Fruit fly (Drosophila melanogaster) whole organism, pupa: Measurements from ENCODE around the gene fru.

Source experiments
- CG10348 ChIP-seq: fragments of 200-800 bp; sonication (Bioruptor generic); IDR thresholded peaks from 2 replicates; pipeline ENCODE4 v1.3.6; 2022; ENCODE audit warnings: missing biosample characterization, missing genetic modification characterization
- CG12605 ChIP-seq: fragments of 200-800 bp; sonication (Bioruptor generic); IDR thresholded peaks from 2 replicates; pipeline ENCODE4 v1.3.6; 2022; ENCODE audit warnings: missing biosample characterization, missing genetic modification characterization
- CG13204 ChIP-seq: fragments of 200-800 bp; sonication (Bioruptor generic); optimal IDR thresholded peaks from 2 replicates; lab custom pipeline; 2018; ENCODE audit warnings: missing biosample characterization, mild to moderate bottlenecking, missing genetic modification characterization, moderate library complexity
- CG14655 ChIP-seq: fragments of 200-800 bp; sonication (Bioruptor generic); optimal IDR thresholded peaks from 3 replicates; lab custom pipeline; 2017; ENCODE audit warnings: mild to moderate bottlenecking, missing biosample characterization, missing genetic modification reagents, missing genetic modification characterization
- CG15710 ChIP-seq: fragments of 200-800 bp; sonication (Bioruptor generic); optimal IDR thresholded peaks from 2 replicates; lab custom pipeline; 2018; ENCODE audit warnings: missing biosample characterization, mild to moderate bottlenecking, missing genetic modification characterization, moderate library complexity
- CG17806 ChIP-seq: fragments of 200-800 bp; sonication (Bioruptor generic); optimal IDR thresholded peaks from 2 replicates; lab custom pipeline; 2018; ENCODE audit warnings: missing biosample characterization, mild to moderate bottlenecking, missing genetic modification characterization, moderate library complexity
- CG32121 ChIP-seq: fragments of 200-800 bp; sonication (Bioruptor generic); IDR thresholded peaks from 2 replicates; pipeline ENCODE4 v1.3.6; 2022; ENCODE audit warnings: missing biosample characterization, missing genetic modification characterization
- CG34367 ChIP-seq: fragments of 200-800 bp; sonication (Bioruptor generic); optimal IDR thresholded peaks from 2 replicates; lab custom pipeline; 2018; ENCODE audit warnings: missing biosample characterization, mild to moderate bottlenecking, missing genetic modification characterization
- CG4496 ChIP-seq: fragments of 200-800 bp; sonication (Bioruptor generic); IDR thresholded peaks from 3 replicates; pipeline ENCODE4 v1.3.6; 2022; ENCODE audit warnings: missing biosample characterization, missing genetic modification characterization
- CG8159 ChIP-seq: fragments of 200-800 bp; sonication (Bioruptor generic); optimal IDR thresholded peaks from 3 replicates; lab custom pipeline; 2018; ENCODE audit warnings: missing biosample characterization, mild to moderate bottlenecking, missing genetic modification characterization, moderate library complexity
- CG8301 ChIP-seq: fragments of 200-800 bp; sonication (Bioruptor generic); optimal IDR thresholded peaks from 2 replicates; lab custom pipeline; 2018; ENCODE audit warnings: missing biosample characterization, mild to moderate bottlenecking, missing genetic modification characterization
- CG9948 ChIP-seq: fragments of 200-800 bp; sonication (Bioruptor generic); optimal IDR thresholded peaks from 2 replicates; lab custom pipeline; 2018; ENCODE audit warnings: missing biosample characterization, mild to moderate bottlenecking, missing genetic modification characterization, moderate library complexity
- D1 ChIP-seq: fragments of 200-800 bp; sonication (Bioruptor generic); optimal IDR thresholded peaks from 2 replicates; lab custom pipeline; 2018; ENCODE audit warnings: missing biosample characterization, mild to moderate bottlenecking, missing genetic modification characterization, moderate library complexity
- EcR ChIP-seq: fragments of 200-800 bp; sonication (Bioruptor generic); optimal IDR thresholded peaks from 3 replicates; lab custom pipeline; 2019; ENCODE audit warnings: missing biosample characterization, missing genetic modification characterization, mild to moderate bottlenecking, moderate library complexity, missing genetic modification reagents
- Ets98B ChIP-seq: fragments of 200-800 bp; sonication (Bioruptor generic); IDR thresholded peaks from 2 replicates; pipeline ENCODE4 v1.3.6; 2022; ENCODE audit warnings: missing biosample characterization, missing genetic modification characterization
- Pif1A ChIP-seq: fragments of 200-800 bp; sonication (Bioruptor generic); optimal IDR thresholded peaks from 3 replicates; lab custom pipeline; 2016; ENCODE audit warnings: missing biosample characterization, missing genetic modification characterization
- Pif1B ChIP-seq: fragments of 200-800 bp; sonication (Bioruptor generic); optimal IDR thresholded peaks from 3 replicates; lab custom pipeline; 2016; ENCODE audit warnings: missing biosample characterization, missing genetic modification characterization
- Snoo ChIP-seq: fragments of 200-800 bp; sonication (Bioruptor generic); optimal IDR thresholded peaks from 3 replicates; lab custom pipeline; 2017; ENCODE audit warnings: missing biosample characterization, mild to moderate bottlenecking, missing genetic modification characterization, inconsistent platforms
- fd96Ca ChIP-seq: fragments of 200-800 bp; sonication (Bioruptor generic); IDR thresholded peaks from 3 replicates; pipeline ENCODE4 v1.3.6; 2022; ENCODE audit warnings: missing biosample characterization, missing genetic modification characterization
- gl ChIP-seq: fragments of 200-800 bp; sonication (Bioruptor generic); optimal IDR thresholded peaks from 2 replicates; lab custom pipeline; 2018; ENCODE audit warnings: missing biosample characterization, mild to moderate bottlenecking, missing genetic modification characterization
- rn ChIP-seq: fragments of 200-800 bp; sonication (Bioruptor generic); IDR thresholded peaks from 2 replicates; pipeline ENCODE4 v1.3.6; 2022; ENCODE audit warnings: missing biosample characterization, missing genetic modification characterization

The fru gene

dm6 chr3R:18507710-18508109 lies 37.7 kb downstream of the fru start:
- TF ChIP-seq CG4496 (GFP tag; lab: Robert Waterston, UW) (0 out of 3 replicates have a peak, but pooled peaks have one; percentile 13), EcR (GFP tag; lab: Kevin White, UChicago) (no peak)

DNA sequence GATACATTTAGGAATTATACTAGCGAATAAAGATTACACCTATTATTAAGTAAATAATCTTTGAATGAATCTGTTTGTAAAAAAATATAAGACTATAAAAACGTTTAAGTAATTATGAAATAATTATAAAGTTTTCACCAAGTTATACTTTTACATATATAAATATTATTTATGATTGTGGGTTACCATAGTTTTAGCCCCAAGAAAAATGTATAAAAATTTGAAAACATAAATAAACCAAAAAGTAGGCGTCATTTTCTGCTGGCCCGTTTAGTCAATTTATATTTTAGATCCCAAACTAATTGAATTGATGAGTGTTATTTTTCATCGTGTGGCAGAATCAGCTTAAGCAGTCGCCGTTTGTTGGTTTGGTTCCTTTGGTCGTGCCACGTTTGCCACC lies 46.0 kb downstream of the fru start:
- TF ChIP-seq CG14655 (peak; percentile 71), CG4496 (GFP tag; lab: Robert Waterston, UW) (no peak), CG8301 (tag; lab: Kevin White, UChicago) (peak; percentile 62)

DNA sequence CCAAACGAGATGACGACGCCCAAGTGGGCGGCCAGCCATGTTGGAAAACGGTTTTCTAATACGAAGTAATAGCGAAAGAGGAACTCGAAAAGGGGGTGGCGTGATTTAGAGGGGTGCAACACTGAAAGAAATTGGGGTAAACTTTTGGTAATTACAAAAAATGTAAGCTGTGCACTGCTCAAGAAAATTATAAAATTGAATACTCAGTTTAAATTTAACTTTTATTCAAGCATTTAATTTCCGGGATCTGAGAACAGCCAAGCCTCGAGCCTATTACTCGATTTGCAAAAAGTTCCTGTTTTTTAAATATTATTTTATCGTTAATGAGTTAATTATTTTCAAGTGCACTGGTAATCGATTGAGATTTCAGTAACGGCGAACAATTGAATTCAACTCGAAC lies 51.6 kb downstream of the fru start:
- TF ChIP-seq CG12605 (GFP tag; lab: Robert Waterston, UW) (no peak), CG32121 (no peak), EcR (GFP tag; lab: Kevin White, UChicago) (no peak), fd96Ca (GFP tag; lab: Robert Waterston, UW) (0 out of 3 replicates have a peak, but pooled peaks have one; percentile 53), Pif1B (GFP tag; lab: Kevin White, UChicago) (no peak), CG14655 (peak; percentile 69), D1 (tag; lab: Kevin White, UChicago) (no peak), rn (GFP tag; lab: Robert Waterston, UW) (no peak), CG8159 (no peak), CG4496 (GFP tag; lab: Robert Waterston, UW) (peak; percentile 51; the same call in 2 of the 3 replicates), CG9948 (tag; lab: Kevin White, UChicago) (no peak), CG17806 (tag; lab: Kevin White, UChicago) (no peak), Snoo (tag; lab: Kevin White, UChicago) (no peak), CG8301 (tag; lab: Kevin White, UChicago) (peak; percentile 63), CG10348 (no peak), CG13204 (GFP tag; lab: Kevin White, UChicago) (no peak), gl (tag; lab: Kevin White, UChicago) (no peak), Pif1A (GFP tag; lab: Kevin White, UChicago) (no peak), CG15710 (tag; lab: Kevin White, UChicago) (no peak), Ets98B (peak; percentile 34; the same call in 1 of the 2 replicates), CG34367 (tag; lab: Kevin White, UChicago) (no peak)
- TF ChIP-seq, all 21 proteins: peak for 5

DNA sequence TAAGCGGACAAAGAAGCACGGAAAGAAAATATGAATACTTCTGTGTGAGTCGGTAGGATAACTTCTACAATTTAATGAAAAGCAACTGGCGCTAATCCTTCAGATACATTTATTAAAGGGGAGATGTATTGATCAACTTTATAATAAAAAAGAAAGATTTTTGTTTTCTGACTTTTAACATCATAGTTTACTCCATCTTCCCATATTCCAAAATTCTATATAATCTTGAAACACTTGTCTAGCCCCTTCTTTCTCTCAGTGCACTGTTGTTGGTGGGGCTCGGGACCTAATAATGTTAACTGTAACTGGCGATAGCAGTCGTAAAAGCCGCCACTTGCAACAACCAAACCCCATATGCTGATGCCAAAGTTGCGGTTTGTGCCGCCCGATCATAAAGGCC lies 53.5 kb downstream of the fru start:
- TF ChIP-seq CG14655 (peak; percentile 74), CG8301 (tag; lab: Kevin White, UChicago) (peak; percentile 62), CG8159 (no peak), Ets98B (0 out of 2 replicates have a peak, but pooled peaks have one; percentile 9)
- TF ChIP-seq, all 21 proteins: peak for 3

- TF ChIP-seq CG4496 (GFP tag; lab: Robert Waterston, UW) = peak; percentile 64; the same call in 2 of the 3 replicates
- peak; percentile 58 for TF ChIP-seq CG9948 (tag; lab: Kevin White, UChicago)
- TF ChIP-seq CG8301 (tag; lab: Kevin White, UChicago) = peak; percentile 80
- TF ChIP-seq gl (tag; lab: Kevin White, UChicago) = no peak
- TF ChIP-seq CG14655 = peak; percentile 86
- TF ChIP-seq CG32121 = peak; percentile 44; the same call in 1 of the 2 replicates
- TF ChIP-seq CG13204 (GFP tag; lab: Kevin White, UChicago) = no peak
- peak; percentile 30 for TF ChIP-seq Pif1A (GFP tag; lab: Kevin White, UChicago)
- 0 out of 2 replicates have a peak, but pooled peaks have one; percentile 39 for TF ChIP-seq rn (GFP tag; lab: Robert Waterston, UW)
- TF ChIP-seq CG15710 (tag; lab: Kevin White, UChicago) = no peak
- peak; percentile 50 for TF ChIP-seq CG17806 (tag; lab: Kevin White, UChicago)
- peak; percentile 74 for TF ChIP-seq CG12605 (GFP tag; lab: Robert Waterston, UW)
- TF ChIP-seq Ets98B = peak; percentile 67
- no peak for TF ChIP-seq CG10348
These were observed 54.3 kb downstream of the fru start for dm6 chr3R:18491113-18491512.

- no peak for TF ChIP-seq CG32121
- peak; percentile 59 for TF ChIP-seq CG9948 (tag; lab: Kevin White, UChicago)
- TF ChIP-seq CG4496 (GFP tag; lab: Robert Waterston, UW) = 0 out of 3 replicates have a peak, but pooled peaks have one; percentile 1
- no peak for TF ChIP-seq Pif1B (GFP tag; lab: Kevin White, UChicago)
- no peak for TF ChIP-seq D1 (tag; lab: Kevin White, UChicago)
- TF ChIP-seq rn (GFP tag; lab: Robert Waterston, UW) = no peak
- TF ChIP-seq Snoo (tag; lab: Kevin White, UChicago) = no peak
- TF ChIP-seq CG8301 (tag; lab: Kevin White, UChicago) = peak; percentile 57
- TF ChIP-seq gl (tag; lab: Kevin White, UChicago) = no peak
- no peak for TF ChIP-seq CG12605 (GFP tag; lab: Robert Waterston, UW)
- TF ChIP-seq fd96Ca (GFP tag; lab: Robert Waterston, UW) = no peak
- TF ChIP-seq Pif1A (GFP tag; lab: Kevin White, UChicago) = no peak
- no peak for TF ChIP-seq EcR (GFP tag; lab: Kevin White, UChicago)
- no peak for TF ChIP-seq CG34367 (tag; lab: Kevin White, UChicago)
- TF ChIP-seq Ets98B = no peak
- peak; percentile 34 for TF ChIP-seq CG17806 (tag; lab: Kevin White, UChicago)
- TF ChIP-seq CG14655 = peak; percentile 66
- no peak for TF ChIP-seq CG13204 (GFP tag; lab: Kevin White, UChicago)
- no peak for TF ChIP-seq CG10348
- TF ChIP-seq CG8159 = peak; percentile 65
- peak; percentile 53 for TF ChIP-seq CG15710 (tag; lab: Kevin White, UChicago)
These were observed 54.9 kb downstream of the fru start for dm6 chr3R:18490474-18490873.
